Fruit fly (Drosophila melanogaster): Measurements from ENCODE around the gene CG46464.

dm6 chrX:17448674-17449073, 4.9 kb upstream of the CG46464 start, which contains the start of gene p-cup:
- TF ChIP-seq Pif1B (GFP tag; optimal IDR thresholded peaks at IDR 0.05) (no peak), gl (tag; optimal IDR thresholded peaks at IDR 0.05) (no peak), CG15710 (tag; optimal IDR thresholded peaks at IDR 0.05) (no peak), CG10348 (GFP tag; IDR thresholded peaks at IDR 0.05) (no peak), Ets98B (GFP tag; IDR thresholded peaks at IDR 0.05) (no peak), CG8159 (tag; optimal IDR thresholded peaks at IDR 0.05) (no peak), EcR (GFP tag; optimal IDR thresholded peaks at IDR 0.05) (no peak), CG4496 (GFP tag; IDR thresholded peaks at IDR 0.05) (no peak), CG32121 (GFP tag; IDR thresholded peaks at IDR 0.05) (no peak)

All from whole organism, pupa.